Worm (Caenorhabditis elegans) whole organism, early embryonic: ENCODE data around the gene dct-1.

Experiments
- ama-1 ChIP-seq: fragments of 150-350 bp; optimal IDR thresholded peaks from 2 replicates; lab custom pipeline; 2014
- hmbx-1 ChIP-seq: sonication (generic microtip); optimal IDR thresholded peaks from 2 replicates; lab custom pipeline; 2016; ENCODE audit warnings: mild to moderate bottlenecking, missing genetic modification characterization, missing compliant biosample characterization

- TF ChIP-seq ama-1 (lab: Kevin White, UChicago) (no peak), hmbx-1 (no peak)
Observed at ce11 chrX:7956449-7956848, 2.3 kb downstream of the dct-1 start.
